Fruit fly (Drosophila melanogaster) whole organism, pupa: ENCODE results near the gene CG14111.

Source experiments
- CG10348 ChIP-seq: fragments of 200-800 bp; sonication (Bioruptor generic); IDR thresholded peaks from 2 replicates; pipeline ENCODE4 v1.3.6; 2022; ENCODE audit warnings: missing biosample characterization, missing genetic modification characterization
- CG12605 ChIP-seq: fragments of 200-800 bp; sonication (Bioruptor generic); IDR thresholded peaks from 2 replicates; pipeline ENCODE4 v1.3.6; 2022; ENCODE audit warnings: missing biosample characterization, missing genetic modification characterization
- CG13204 ChIP-seq: fragments of 200-800 bp; sonication (Bioruptor generic); optimal IDR thresholded peaks from 2 replicates; lab custom pipeline; 2018; ENCODE audit warnings: missing biosample characterization, mild to moderate bottlenecking, missing genetic modification characterization, moderate library complexity
- CG14655 ChIP-seq: fragments of 200-800 bp; sonication (Bioruptor generic); optimal IDR thresholded peaks from 3 replicates; lab custom pipeline; 2017; ENCODE audit warnings: mild to moderate bottlenecking, missing biosample characterization, missing genetic modification reagents, missing genetic modification characterization
- CG15710 ChIP-seq: fragments of 200-800 bp; sonication (Bioruptor generic); optimal IDR thresholded peaks from 2 replicates; lab custom pipeline; 2018; ENCODE audit warnings: missing biosample characterization, mild to moderate bottlenecking, missing genetic modification characterization, moderate library complexity
- CG17806 ChIP-seq: fragments of 200-800 bp; sonication (Bioruptor generic); optimal IDR thresholded peaks from 2 replicates; lab custom pipeline; 2018; ENCODE audit warnings: missing biosample characterization, mild to moderate bottlenecking, missing genetic modification characterization, moderate library complexity
- CG32121 ChIP-seq: fragments of 200-800 bp; sonication (Bioruptor generic); IDR thresholded peaks from 2 replicates; pipeline ENCODE4 v1.3.6; 2022; ENCODE audit warnings: missing biosample characterization, missing genetic modification characterization
- CG34367 ChIP-seq: fragments of 200-800 bp; sonication (Bioruptor generic); optimal IDR thresholded peaks from 2 replicates; lab custom pipeline; 2018; ENCODE audit warnings: missing biosample characterization, mild to moderate bottlenecking, missing genetic modification characterization
- CG4496 ChIP-seq: fragments of 200-800 bp; sonication (Bioruptor generic); IDR thresholded peaks from 3 replicates; pipeline ENCODE4 v1.3.6; 2022; ENCODE audit warnings: missing biosample characterization, missing genetic modification characterization
- CG8159 ChIP-seq: fragments of 200-800 bp; sonication (Bioruptor generic); optimal IDR thresholded peaks from 3 replicates; lab custom pipeline; 2018; ENCODE audit warnings: missing biosample characterization, mild to moderate bottlenecking, missing genetic modification characterization, moderate library complexity
- CG8301 ChIP-seq: fragments of 200-800 bp; sonication (Bioruptor generic); optimal IDR thresholded peaks from 2 replicates; lab custom pipeline; 2018; ENCODE audit warnings: missing biosample characterization, mild to moderate bottlenecking, missing genetic modification characterization
- CG9948 ChIP-seq: fragments of 200-800 bp; sonication (Bioruptor generic); optimal IDR thresholded peaks from 2 replicates; lab custom pipeline; 2018; ENCODE audit warnings: missing biosample characterization, mild to moderate bottlenecking, missing genetic modification characterization, moderate library complexity
- D1 ChIP-seq: fragments of 200-800 bp; sonication (Bioruptor generic); optimal IDR thresholded peaks from 2 replicates; lab custom pipeline; 2018; ENCODE audit warnings: missing biosample characterization, mild to moderate bottlenecking, missing genetic modification characterization, moderate library complexity
- Ets98B ChIP-seq: fragments of 200-800 bp; sonication (Bioruptor generic); IDR thresholded peaks from 2 replicates; pipeline ENCODE4 v1.3.6; 2022; ENCODE audit warnings: missing biosample characterization, missing genetic modification characterization
- Pif1A ChIP-seq: fragments of 200-800 bp; sonication (Bioruptor generic); optimal IDR thresholded peaks from 3 replicates; lab custom pipeline; 2016; ENCODE audit warnings: missing biosample characterization, missing genetic modification characterization
- Pif1B ChIP-seq: fragments of 200-800 bp; sonication (Bioruptor generic); optimal IDR thresholded peaks from 3 replicates; lab custom pipeline; 2016; ENCODE audit warnings: missing biosample characterization, missing genetic modification characterization
- Snoo ChIP-seq: fragments of 200-800 bp; sonication (Bioruptor generic); optimal IDR thresholded peaks from 3 replicates; lab custom pipeline; 2017; ENCODE audit warnings: missing biosample characterization, mild to moderate bottlenecking, missing genetic modification characterization, inconsistent platforms
- fd96Ca ChIP-seq: fragments of 200-800 bp; sonication (Bioruptor generic); IDR thresholded peaks from 3 replicates; pipeline ENCODE4 v1.3.6; 2022; ENCODE audit warnings: missing biosample characterization, missing genetic modification characterization
- gl ChIP-seq: fragments of 200-800 bp; sonication (Bioruptor generic); optimal IDR thresholded peaks from 2 replicates; lab custom pipeline; 2018; ENCODE audit warnings: missing biosample characterization, mild to moderate bottlenecking, missing genetic modification characterization
- rn ChIP-seq: fragments of 200-800 bp; sonication (Bioruptor generic); IDR thresholded peaks from 2 replicates; pipeline ENCODE4 v1.3.6; 2022; ENCODE audit warnings: missing biosample characterization, missing genetic modification characterization

Gene CG14111

dm6 chr3L:13382061-13382815 lies 4.5 kb downstream of the CG14111 start, which contains the start of gene ImpL1:
TSS of gene ImpL1 (plus strand) at chr3L:13382765.
- TF ChIP-seq D1 (tag; lab: Kevin White, UChicago) = no peak
- TF ChIP-seq CG4496 = no peak

dm6 chr3L:13384489-13384888 lies 6.7 kb downstream of the CG14111 start, which contains the start of gene CG14110:
TSS of gene CG14110 (plus strand) at chr3L:13384789.
- TF ChIP-seq Pif1A = no peak

- TF ChIP-seq CG15710 (no peak), CG32121 (GFP tag; lab: Robert Waterston, UW) (no peak), CG10348 (GFP tag; lab: Robert Waterston, UW) (no peak), CG13204 (GFP tag; lab: Kevin White, UChicago) (no peak), Snoo (no peak), fd96Ca (GFP tag; lab: Robert Waterston, UW) (no peak), Pif1A (no peak), CG34367 (tag; lab: Kevin White, UChicago) (no peak), CG12605 (GFP tag; lab: Robert Waterston, UW) (no peak), Pif1B (GFP tag; lab: Kevin White, UChicago) (no peak)
Measured at dm6 chr3L:13387608-13388007, 9.9 kb downstream of the CG14111 start, which contains the start of gene CG10171. TSS of gene CG10171 (minus strand) at chr3L:13387907.

- TF ChIP-seq CG9948 (tag; lab: Kevin White, UChicago) (no peak), D1 (tag; lab: Kevin White, UChicago) (peak; percentile 8)
Measured at dm6 chr3L:13389834-13390233, 12.1 kb downstream of the CG14111 start, which contains the start of gene Poc1. TSS of gene Poc1 (minus strand) at chr3L:13390006.

- TF ChIP-seq CG17806 (tag; lab: Kevin White, UChicago) (no peak), CG13204 (GFP tag; lab: Kevin White, UChicago) (no peak), CG8159 (tag; lab: Kevin White, UChicago) (peak; percentile 63), CG9948 (tag; lab: Kevin White, UChicago) (peak; percentile 11)
- TF ChIP-seq, all 21 proteins: peak for 2
Measured at dm6 chr3L:13393538-13393937, 15.8 kb downstream of the CG14111 start.

dm6 chr3L:13397656-13398055 lies 19.9 kb downstream of the CG14111 start:
- TF ChIP-seq CG13204 (GFP tag; lab: Kevin White, UChicago) = no peak
- TF ChIP-seq Ets98B (GFP tag; lab: Robert Waterston, UW) = no peak
- no peak for TF ChIP-seq CG8159 (tag; lab: Kevin White, UChicago)
- TF ChIP-seq CG4496 = no peak
- no peak for TF ChIP-seq gl (tag; lab: Kevin White, UChicago)
- TF ChIP-seq Snoo = no peak
- TF ChIP-seq Pif1B (GFP tag; lab: Kevin White, UChicago) = no peak
- no peak for TF ChIP-seq D1 (tag; lab: Kevin White, UChicago)
- TF ChIP-seq CG17806 (tag; lab: Kevin White, UChicago) = no peak
- no peak for TF ChIP-seq CG12605 (GFP tag; lab: Robert Waterston, UW)
- TF ChIP-seq CG8301 (tag; lab: Kevin White, UChicago) = no peak
- no peak for TF ChIP-seq fd96Ca (GFP tag; lab: Robert Waterston, UW)
- no peak for TF ChIP-seq CG10348 (GFP tag; lab: Robert Waterston, UW)
- no peak for TF ChIP-seq Pif1A
- TF ChIP-seq CG15710 = no peak

- TF ChIP-seq Snoo (peak; percentile 27), Ets98B (GFP tag; lab: Robert Waterston, UW) (no peak), CG12605 (GFP tag; lab: Robert Waterston, UW) (no peak)
Measured at dm6 chr3L:13400872-13401418, 23.2 kb downstream of the CG14111 start, which contains the start of gene sens. TSS of gene sens (minus strand) at chr3L:13401125.

dm6 chr3L:13403141-13403867 lies 25.5 kb downstream of the CG14111 start:
- no peak for TF ChIP-seq CG13204 (GFP tag; lab: Kevin White, UChicago)
- no peak for TF ChIP-seq CG14655
- TF ChIP-seq Ets98B (GFP tag; lab: Robert Waterston, UW) = no peak
- no peak for TF ChIP-seq CG9948 (tag; lab: Kevin White, UChicago)
- TF ChIP-seq CG4496 = peak; percentile 69
- peak; percentile 20 for TF ChIP-seq CG8159 (tag; lab: Kevin White, UChicago)
- no peak for TF ChIP-seq CG32121 (GFP tag; lab: Robert Waterston, UW)
- no peak for TF ChIP-seq rn
